Worm (Caenorhabditis elegans) whole organism, mixed stage, embryonic: ENCODE data around the gene his-17.

Experiments used
- ces-1 ChIP-seq: fragments of 150-350 bp; optimal IDR thresholded peaks from 2 replicates; lab custom pipeline; 2014; ENCODE audit warnings: missing biosample characterization, missing genetic modification reagents, missing genetic modification characterization
- elt-3 ChIP-seq: fragments of 150-350 bp; optimal IDR thresholded peaks from 2 replicates; lab custom pipeline; 2014; ENCODE audit warnings: missing biosample characterization, missing genetic modification characterization
- lin-13 ChIP-seq: fragments of 150-350 bp; optimal IDR thresholded peaks from 2 replicates; lab custom pipeline; 2014; ENCODE audit warnings: missing biosample characterization, missing genetic modification characterization
- lsy-2 ChIP-seq: fragments of 150-350 bp; optimal IDR thresholded peaks from 2 replicates; lab custom pipeline; 2014; ENCODE audit warnings: missing biosample characterization, missing genetic modification characterization
- mep-1 ChIP-seq: fragments of 150-350 bp; optimal IDR thresholded peaks from 2 replicates; lab custom pipeline; 2017; ENCODE audit warnings: missing biosample characterization, missing genetic modification reagents, missing genetic modification characterization, inconsistent platforms
- nhr-28 ChIP-seq: fragments of 150-350 bp; optimal IDR thresholded peaks from 2 replicates; lab custom pipeline; 2014; ENCODE audit warnings: missing biosample characterization, missing genetic modification characterization
- nhr-76 ChIP-seq: sonication (generic microtip); optimal IDR thresholded peaks from 2 replicates; lab custom pipeline; 2017; ENCODE audit warnings: missing biosample characterization, missing genetic modification characterization
- pha-4 ChIP-seq: fragments of 150-350 bp; optimal IDR thresholded peaks from 2 replicates; lab custom pipeline; 2018; ENCODE audit warnings: missing biosample characterization, missing genetic modification reagents, missing genetic modification characterization
- snpc-4 ChIP-seq: fragments of 150-350 bp; optimal IDR thresholded peaks from 2 replicates; lab custom pipeline; 2014; ENCODE audit warnings: missing biosample characterization, missing genetic modification characterization
- sptf-1 ChIP-seq: sonication (generic microtip); optimal IDR thresholded peaks from 2 replicates; lab custom pipeline; 2017; ENCODE audit warnings: mild to moderate bottlenecking, missing genetic modification characterization, moderate library complexity, missing compliant biosample characterization
- unc-39 ChIP-seq: fragments of 150-350 bp; optimal IDR thresholded peaks from 2 replicates; lab custom pipeline; 2014; ENCODE audit warnings: missing biosample characterization, missing genetic modification characterization
- unc-62 ChIP-seq: fragments of 150-350 bp; optimal IDR thresholded peaks from 2 replicates; lab custom pipeline; 2014; ENCODE audit warnings: missing biosample characterization, missing genetic modification reagents, missing genetic modification characterization

DNA sequence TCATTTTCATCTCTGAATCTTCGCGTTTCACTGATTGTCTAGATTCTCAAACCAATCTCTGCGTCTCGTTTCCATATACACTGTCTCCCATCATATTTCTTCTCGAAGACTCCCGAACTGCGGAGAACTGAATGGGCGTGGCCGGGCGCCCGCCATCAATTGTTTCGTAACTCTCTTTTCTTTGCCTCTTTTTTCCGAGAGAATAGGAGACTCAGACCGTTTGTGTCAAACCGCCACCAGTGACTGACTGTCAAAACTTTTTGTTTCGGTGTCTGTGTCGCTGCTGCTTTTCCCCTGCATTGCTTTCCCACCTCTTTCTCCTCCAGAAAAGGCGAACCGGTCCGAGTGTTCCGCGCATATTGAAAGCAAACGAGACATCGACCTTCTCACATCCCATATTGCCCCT lies 38.4 kb upstream of the his-17 start, which contains the start of gene unc-23:
- TF ChIP-seq ces-1 (GFP tag; lab: Kevin White, UChicago) (no peak), sptf-1 (peak; percentile 35), unc-39 (tag; lab: Kevin White, UChicago) (no peak), unc-62 (GFP tag; lab: Kevin White, UChicago) (peak; percentile 59), pha-4 (tag; lab: Kevin White, UChicago) (peak; percentile 21), mep-1 (tag; lab: Kevin White, UChicago) (no peak), nhr-28 (tag; lab: Kevin White, UChicago) (no peak), lsy-2 (tag; lab: Kevin White, UChicago) (no peak), elt-3 (tag; lab: Kevin White, UChicago) (no peak), lin-13 (tag; lab: Kevin White, UChicago) (no peak), nhr-76 (no peak), snpc-4 (tag; lab: Kevin White, UChicago) (no peak)
